Worm (Caenorhabditis elegans) whole organism, L4/young adult: ENCODE data around the gene ent-2.

Experiments used
- W03F9.2 ChIP-seq: fragments of 150-350 bp; optimal IDR thresholded peaks from 2 replicates; lab custom pipeline; 2014; ENCODE audit warnings: missing biosample characterization, missing genetic modification characterization
- dao-5 ChIP-seq: sonication (generic microtip); optimal IDR thresholded peaks from 2 replicates; lab custom pipeline; 2016; ENCODE audit warnings: missing genotype, missing genetic modification characterization, moderate library complexity, missing compliant biosample characterization
- him-1 ChIP-seq: sonication (generic microtip); optimal IDR thresholded peaks from 2 replicates; lab custom pipeline; 2016; ENCODE audit warnings: missing genotype, missing genetic modification reagents, missing genetic modification characterization, missing compliant biosample characterization

DNA sequence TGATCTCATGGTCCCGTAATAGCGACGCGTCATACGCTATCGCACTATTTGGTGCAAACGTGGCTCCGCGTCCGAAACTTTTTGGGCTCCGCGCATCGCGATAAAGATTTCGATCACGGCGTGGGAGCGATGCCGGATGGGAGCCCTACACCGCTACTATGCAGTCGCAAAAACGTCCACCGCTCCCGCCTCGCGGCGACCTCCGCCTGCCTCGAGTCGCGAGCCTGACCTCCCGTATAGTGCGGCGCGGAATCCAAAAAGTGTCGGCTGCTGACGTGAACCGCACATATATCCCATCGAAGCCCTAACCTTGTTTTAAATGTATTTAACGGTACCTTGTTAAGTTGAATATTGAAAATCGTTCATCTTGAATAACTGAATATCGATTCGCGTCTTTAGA lies 49.6 kb downstream of the ent-2 start:
- no peak for TF ChIP-seq dao-5 (tag; lab: Kevin White, UChicago)
- no peak for TF ChIP-seq W03F9.2 (tag; lab: Kevin White, UChicago)
- no peak for TF ChIP-seq him-1 (tag; lab: Kevin White, UChicago)
